Worm (Caenorhabditis elegans) whole organism, L4/young adult: Measurements from ENCODE around the gene B0280.17.
"Not testable (repeated sequence)": the region's sequence is repeated elsewhere in the genome, so short reads cannot be mapped to it uniquely, and the experiment has no call there.

ENCODE experiments used
- W03F9.2 ChIP-seq: fragments of 150-350 bp; optimal IDR thresholded peaks from 2 replicates; lab custom pipeline; 2014; ENCODE audit warnings: missing biosample characterization, missing genetic modification characterization
- dao-5 ChIP-seq: sonication (generic microtip); optimal IDR thresholded peaks from 2 replicates; lab custom pipeline; 2016; ENCODE audit warnings: missing genotype, missing genetic modification characterization, moderate library complexity, missing compliant biosample characterization
- him-1 ChIP-seq: sonication (generic microtip); optimal IDR thresholded peaks from 2 replicates; lab custom pipeline; 2016; ENCODE audit warnings: missing genotype, missing genetic modification reagents, missing genetic modification characterization, missing compliant biosample characterization

The B0280.17 gene

ce11 chrIII:7128601-7129000, 7.3 kb downstream of the B0280.17 start, which contains the start of gene viro-2:
Gene viro-2, plus strand, starts transcription at chrIII:7128901.
- TF ChIP-seq him-1 (tag; lab: Kevin White, UChicago); dao-5; W03F9.2 (tag; lab: Kevin White, UChicago): not testable (repeated sequence)

- TF ChIP-seq dao-5: no peak
- TF ChIP-seq him-1 (tag; lab: Kevin White, UChicago): no peak
- no peak for TF ChIP-seq W03F9.2 (tag; lab: Kevin White, UChicago)
These were observed 11.6 kb downstream of the B0280.17 start, which contains the start of gene B0280.2 for ce11 chrIII:7124364-7124763. Gene B0280.2, plus strand, starts transcription at chrIII:7124664.

- TF ChIP-seq W03F9.2 (tag; lab: Kevin White, UChicago): peak; percentile 59
- TF ChIP-seq dao-5: no peak
These were observed 13.1 kb downstream of the B0280.17 start, which contains the start of the genes B0280.9 and rpia-1 for ce11 chrIII:7122860-7123259. Gene B0280.9, minus strand, starts transcription at chrIII:7122895. Gene rpia-1, plus strand, starts transcription at chrIII:7123128.

ce11 chrIII:7120477-7120876, 15.4 kb downstream of the B0280.17 start:
- TF ChIP-seq dao-5: no peak
- no peak for TF ChIP-seq W03F9.2 (tag; lab: Kevin White, UChicago)
- TF ChIP-seq him-1 (tag; lab: Kevin White, UChicago): no peak

ce11 chrIII:7116615-7117252, 19.2 kb downstream of the B0280.17 start:
- TF ChIP-seq W03F9.2 (tag; lab: Kevin White, UChicago): peak; percentile 56
- no peak for TF ChIP-seq dao-5
- TF ChIP-seq him-1 (tag; lab: Kevin White, UChicago): no peak

- no peak for TF ChIP-seq W03F9.2 (tag; lab: Kevin White, UChicago)
- no peak for TF ChIP-seq dao-5
- no peak for TF ChIP-seq him-1 (tag; lab: Kevin White, UChicago)
These were observed 20.9 kb downstream of the B0280.17 start, which contains the start of gene nhr-10 for ce11 chrIII:7114952-7115488. Gene nhr-10, minus strand, starts transcription at chrIII:7115438.

- TF ChIP-seq W03F9.2 (tag; lab: Kevin White, UChicago) (no peak), dao-5 (no peak), him-1 (tag; lab: Kevin White, UChicago) (no peak)
These were observed 23.6 kb downstream of the B0280.17 start for ce11 chrIII:7112285-7112684.

ce11 chrIII:7111793-7112192, 24.1 kb downstream of the B0280.17 start, which contains the start of gene B0280.7:
Gene B0280.7, minus strand, starts transcription at chrIII:7111893.
- TF ChIP-seq W03F9.2 (tag; lab: Kevin White, UChicago) (no peak), him-1 (tag; lab: Kevin White, UChicago) (no peak), dao-5 (no peak)

- TF ChIP-seq W03F9.2 (tag; lab: Kevin White, UChicago): no peak
- TF ChIP-seq dao-5: no peak
- no peak for TF ChIP-seq him-1 (tag; lab: Kevin White, UChicago)
These were observed 27.9 kb downstream of the B0280.17 start, which contains the start of gene odd-1 for ce11 chrIII:7107965-7108364. Gene odd-1, plus strand, starts transcription at chrIII:7108313.

- TF ChIP-seq dao-5: no peak
- TF ChIP-seq W03F9.2 (tag; lab: Kevin White, UChicago): no peak
- no peak for TF ChIP-seq him-1 (tag; lab: Kevin White, UChicago)
These were observed 29.1 kb downstream of the B0280.17 start for ce11 chrIII:7106854-7107253.

- TF ChIP-seq W03F9.2 (tag; lab: Kevin White, UChicago): no peak
- no peak for TF ChIP-seq dao-5
- TF ChIP-seq him-1 (tag; lab: Kevin White, UChicago): no peak
These were observed 31.9 kb downstream of the B0280.17 start, which contains the start of gene cpg-2 for ce11 chrIII:7103940-7104440. Gene cpg-2, minus strand, starts transcription at chrIII:7103990.

ce11 chrIII:7101814-7102477, 34.0 kb downstream of the B0280.17 start:
- TF ChIP-seq him-1 (tag; lab: Kevin White, UChicago) (no peak), W03F9.2 (tag; lab: Kevin White, UChicago) (peak; percentile 21), dao-5 (no peak)

ce11 chrIII:7100001-7100400, 35.9 kb downstream of the B0280.17 start, which contains the start of gene ZK418.11:
Gene ZK418.11, plus strand, starts transcription at chrIII:7100289.
- TF ChIP-seq W03F9.2 (tag; lab: Kevin White, UChicago) (no peak), dao-5 (no peak), him-1 (tag; lab: Kevin White, UChicago) (no peak)
